Fruit fly (Drosophila melanogaster): ENCODE results near the gene TSG101.

TSG101 gene

dm6 chr3L:16805806-16806719 is 36.0 kb upstream of the TSG101 start (continued):
- no peak; the same call in 1 of the 2 replicates for TF ChIP-seq Scr (GFP tag; IDR thresholded peaks at IDR 0.05; ENCODE audit: partially characterized antibody)
- TF ChIP-seq run (tag; optimal IDR thresholded peaks at IDR 0.05): no peak
- TF ChIP-seq aop (GFP tag; IDR thresholded peaks at IDR 0.05): no peak
- no peak for TF ChIP-seq yki (optimal IDR thresholded peaks at IDR 0.05)
- TF ChIP-seq zen2 (GFP tag; IDR thresholded peaks at IDR 0.05; ENCODE audit: partially characterized antibody): no peak
- peak; percentile 90; the same call in 3 of the 4 replicates for TF ChIP-seq chinmo (GFP tag; IDR thresholded peaks at IDR 0.05; ENCODE audit: partially characterized antibody)
- no peak for TF ChIP-seq tll (GFP tag; optimal IDR thresholded peaks at IDR 0.05)
- TF ChIP-seq rib (GFP tag; IDR thresholded peaks at IDR 0.05): no peak; the same call in 1 of the 2 replicates
- TF ChIP-seq esg (GFP tag; conservative IDR thresholded peaks at IDR 0.05): peak; percentile 36; the same call in 1 of the 2 replicates
- peak; percentile 46 for TF ChIP-seq Fer3 (tag; optimal IDR thresholded peaks at IDR 0.05)
- TF ChIP-seq CG6272 (GFP tag; IDR thresholded peaks at IDR 0.05): no peak
- TF ChIP-seq CG14710 (tag; optimal IDR thresholded peaks at IDR 0.05): peak; percentile 27
- TF ChIP-seq CG17829 (tag; optimal IDR thresholded peaks at IDR 0.05): peak; percentile 27
- peak; percentile 58 for TF ChIP-seq Hsf (GFP tag; optimal IDR thresholded peaks at IDR 0.05)
- TF ChIP-seq dpn (GFP tag; optimal IDR thresholded peaks at IDR 0.05): peak in 1 of 2 experiments; percentile 19
- TF ChIP-seq Taf1 (GFP tag; IDR thresholded peaks at IDR 0.05): no peak
- no peak for TF ChIP-seq Dll (GFP tag; IDR thresholded peaks at IDR 0.05; ENCODE audit: partially characterized antibody)
- no peak for TF ChIP-seq dimm (GFP tag; IDR thresholded peaks at IDR 0.05)
- no peak for TF ChIP-seq nerfin-1 (tag; optimal IDR thresholded peaks at IDR 0.05)
- TF ChIP-seq ems (GFP tag; optimal IDR thresholded peaks at IDR 0.05): no peak
- TF ChIP-seq CG11696 (GFP tag; IDR thresholded peaks at IDR 0.05): no peak
- TF ChIP-seq HLH3B (GFP tag; IDR thresholded peaks at IDR 0.05): no peak
- no peak for TF ChIP-seq CG11085 (GFP tag; IDR thresholded peaks at IDR 0.05)
- TF ChIP-seq jing (GFP tag; optimal IDR thresholded peaks at IDR 0.05): no peak
- peak; percentile 13 for TF ChIP-seq Meics (GFP tag; optimal IDR thresholded peaks at IDR 0.05)
- no peak for TF ChIP-seq cad (GFP tag; optimal IDR thresholded peaks at IDR 0.05)
- TF ChIP-seq grau (tag; optimal IDR thresholded peaks at IDR 0.05): peak; percentile 66
- peak; percentile 10 for TF ChIP-seq CG1602 (GFP tag; optimal IDR thresholded peaks at IDR 0.05)
- no peak for TF ChIP-seq CG4328 (GFP tag; optimal IDR thresholded peaks at IDR 0.05)
- no peak for TF ChIP-seq BEAF-32 (GFP tag; optimal IDR thresholded peaks at IDR 0.05)
- TF ChIP-seq CG12942 (GFP tag; optimal IDR thresholded peaks at IDR 0.05): no peak
- TF ChIP-seq CG13775 (GFP tag; optimal IDR thresholded peaks at IDR 0.05): no peak
- peak; percentile 32 for TF ChIP-seq caup (GFP tag; optimal IDR thresholded peaks at IDR 0.05; ENCODE audit: severe bottlenecking)
- peak; percentile 91 for TF ChIP-seq sens (GFP tag)
- TF ChIP-seq twi (tag; optimal IDR thresholded peaks at IDR 0.05): no peak
- TF ChIP-seq pb (GFP tag; optimal IDR thresholded peaks at IDR 0.05): peak; percentile 1
- no peak for TF ChIP-seq CG6654 (GFP tag; optimal IDR thresholded peaks at IDR 0.05)
- TF ChIP-seq pfk (GFP tag; optimal IDR thresholded peaks at IDR 0.05): no peak
- peak; percentile 42; the same call in 1 of the 2 replicates for TF ChIP-seq ara (GFP tag; IDR thresholded peaks at IDR 0.05)
- TF ChIP-seq Sox102F (GFP tag; optimal IDR thresholded peaks at IDR 0.05): peak; percentile 47
- no peak for TF ChIP-seq H15 (GFP tag; IDR thresholded peaks at IDR 0.05)
- no peak for TF ChIP-seq CG30431 (GFP tag; optimal IDR thresholded peaks at IDR 0.05)
- TF ChIP-seq E2f1 (GFP tag; IDR thresholded peaks at IDR 0.05): 0 out of 2 replicates have a peak, but pooled peaks have one; percentile 29
- TF ChIP-seq Poxn (GFP tag; IDR thresholded peaks at IDR 0.05): 0 out of 2 replicates have a peak, but pooled peaks have one; percentile 40
- no peak for TF ChIP-seq C15 (GFP tag; IDR thresholded peaks at IDR 0.05)
- 0 out of 3 replicates have a peak, but pooled peaks have one; percentile 21 for TF ChIP-seq CG6175 (GFP tag; IDR thresholded peaks at IDR 0.05)
- peak; percentile 24 for TF ChIP-seq NfI (GFP tag; optimal IDR thresholded peaks at IDR 0.05)
- TF ChIP-seq CG12236 (GFP tag; optimal IDR thresholded peaks at IDR 0.05): no peak
- TF ChIP-seq jigr1 (GFP tag; IDR thresholded peaks at IDR 0.05): no peak
